Fruit fly (Drosophila melanogaster): ENCODE measurements around the gene Coq2.

DNA sequence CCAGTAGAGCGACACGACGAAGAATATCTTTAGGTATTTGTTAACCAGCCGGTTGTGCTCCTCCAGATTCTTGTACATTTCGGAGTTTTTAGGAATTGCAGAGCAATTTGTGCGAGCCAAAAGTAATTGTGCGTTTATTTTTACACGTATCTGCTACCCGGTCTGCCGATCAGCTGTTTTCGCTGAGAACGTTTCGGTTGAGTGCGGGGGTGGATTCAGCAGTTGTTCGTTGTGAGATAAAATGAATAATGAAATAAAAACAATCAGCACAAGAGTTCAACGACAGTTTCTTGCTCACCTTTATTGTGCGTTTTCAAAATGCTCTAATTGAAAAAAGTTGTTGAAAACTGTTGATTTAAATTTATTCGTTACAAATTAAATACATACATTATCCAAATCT is 12.5 kb downstream of the Coq2 start, which contains the start of gene nac:
- TF ChIP-seq Rel (GFP tag; optimal IDR thresholded peaks at IDR 0.05) = no peak
- no peak for TF ChIP-seq Rel (tag; optimal IDR thresholded peaks at IDR 0.05)
- TF ChIP-seq foxo (GFP tag; optimal IDR thresholded peaks at IDR 0.05) = no peak
- no peak for TF ChIP-seq N (GFP tag; optimal IDR thresholded peaks at IDR 0.05)
- TF ChIP-seq woc (GFP tag; optimal IDR thresholded peaks at IDR 0.05) = no peak

Data from whole organism, wandering third instar larva.